Worm (Caenorhabditis elegans): Measurements from ENCODE around the gene oac-42.

ce11 chrV:15922979-15923378 lies 38.4 kb upstream of the oac-42 start, which contains the start of gene F35E8.13:
- TF ChIP-seq dmd-9 (GFP tag; IDR thresholded peaks at IDR 0.05) (no peak), lir-3 (tag; optimal IDR thresholded peaks at IDR 0.05) (no peak), lin-39 (tag; optimal IDR thresholded peaks at IDR 0.05) (no peak), Y48G9A.11 (GFP tag; IDR thresholded peaks at IDR 0.05) (no peak), aly-2 (tag; optimal IDR thresholded peaks at IDR 0.05) (no peak), nhr-237 (tag; optimal IDR thresholded peaks at IDR 0.05) (no peak)
